Worm (Caenorhabditis elegans): Measurements from ENCODE around the gene srd-63.

The srd-63 gene

DNA sequence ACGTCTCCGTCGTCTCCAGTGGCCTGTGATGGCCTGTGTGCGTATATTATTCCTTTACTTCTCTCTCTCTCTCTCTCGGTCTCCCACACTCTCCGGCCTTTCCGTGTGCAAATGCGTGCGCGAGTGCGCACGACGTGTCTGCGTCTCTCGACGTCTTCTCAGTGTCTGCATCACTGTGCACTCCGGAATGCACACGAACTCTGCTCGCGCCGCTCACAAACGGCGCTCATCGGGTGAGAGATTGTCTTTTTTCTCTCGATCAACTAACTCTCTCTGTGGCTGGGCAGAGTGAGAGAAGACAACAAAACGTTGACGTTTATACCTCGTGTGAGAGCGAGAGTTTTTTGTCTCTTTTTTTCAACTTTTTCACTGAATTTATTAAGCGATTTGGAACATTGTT is 37.7 kb downstream of the srd-63 start (continued):
- peak; percentile 26 for TF ChIP-seq ets-4 (tag; optimal IDR thresholded peaks at IDR 0.05)
- TF ChIP-seq pax-1 (tag; optimal IDR thresholded peaks at IDR 0.05): peak; percentile 1
- no peak for TF ChIP-seq pag-3 (tag; optimal IDR thresholded peaks at IDR 0.05; ENCODE audit: borderline replicate concordance)
- TF ChIP-seq npax-4 (tag; optimal IDR thresholded peaks at IDR 0.05): no peak
- no peak for TF ChIP-seq ahr-1 (tag; optimal IDR thresholded peaks at IDR 0.05)
- peak; percentile 76 for TF ChIP-seq rnt-1 (tag; optimal IDR thresholded peaks at IDR 0.05)
- TF ChIP-seq pha-2 (tag; optimal IDR thresholded peaks at IDR 0.05): peak; percentile 50
- TF ChIP-seq syd-9 (tag; optimal IDR thresholded peaks at IDR 0.05): no peak
- peak; percentile 37 for TF ChIP-seq dve-1 (tag; optimal IDR thresholded peaks at IDR 0.05)
- TF ChIP-seq ama-1 (optimal IDR thresholded peaks at IDR 0.05): peak; percentile 30
- TF ChIP-seq eyg-1 (tag; optimal IDR thresholded peaks at IDR 0.05): peak; percentile 62
- peak; percentile 92 for TF ChIP-seq unc-55 (GFP tag; optimal IDR thresholded peaks at IDR 0.05)
- TF ChIP-seq ceh-6 (GFP tag; optimal IDR thresholded peaks at IDR 0.05): no peak
- TF ChIP-seq ttx-3 (tag; optimal IDR thresholded peaks at IDR 0.05): no peak
- TF ChIP-seq ztf-16 (tag; optimal IDR thresholded peaks at IDR 0.05): peak; percentile 53
- peak; percentile 26 for TF ChIP-seq tbx-7 (tag; optimal IDR thresholded peaks at IDR 0.05)
- peak; percentile 75 for TF ChIP-seq unc-42 (tag; optimal IDR thresholded peaks at IDR 0.05)
- no peak for TF ChIP-seq ceh-24 (tag; optimal IDR thresholded peaks at IDR 0.05)
- no peak for TF ChIP-seq unc-86 (tag; optimal IDR thresholded peaks at IDR 0.05)
- peak; percentile 63 for TF ChIP-seq F13H6.1 (tag; optimal IDR thresholded peaks at IDR 0.05)
- no peak for TF ChIP-seq ceh-48 (tag; optimal IDR thresholded peaks at IDR 0.05)
- TF ChIP-seq hlh-13 (GFP tag; optimal IDR thresholded peaks at IDR 0.05): no peak
- peak; percentile 91 for TF ChIP-seq ceh-31 (tag; optimal IDR thresholded peaks at IDR 0.05)
- no peak for TF ChIP-seq unc-3 (GFP tag; conservative IDR thresholded peaks at IDR 0.05)
- no peak for TF ChIP-seq unc-3 (tag; optimal IDR thresholded peaks at IDR 0.05)
- TF ChIP-seq pha-4 (tag; optimal IDR thresholded peaks at IDR 0.05): no peak

ce11 chrV:16354675-16355074 is 39.0 kb downstream of the srd-63 start:
- TF ChIP-seq ceh-19 (GFP tag; optimal IDR thresholded peaks at IDR 0.05) (no peak), pros-1 (tag; optimal IDR thresholded peaks at IDR 0.05) (no peak), nhr-232 (tag; optimal IDR thresholded peaks at IDR 0.05) (no peak), npax-4 (tag; optimal IDR thresholded peaks at IDR 0.05) (no peak), ceh-6 (GFP tag; optimal IDR thresholded peaks at IDR 0.05) (no peak), pha-2 (tag; optimal IDR thresholded peaks at IDR 0.05) (no peak), tbx-2 (tag; optimal IDR thresholded peaks at IDR 0.05) (no peak), ceh-48 (tag; optimal IDR thresholded peaks at IDR 0.05) (no peak), nfya-1 (tag; optimal IDR thresholded peaks at IDR 0.05) (no peak), ceh-30 (tag; optimal IDR thresholded peaks at IDR 0.05) (no peak), unc-86 (tag; optimal IDR thresholded peaks at IDR 0.05) (no peak), C08G9.2 (tag; optimal IDR thresholded peaks at IDR 0.05) (no peak), sox-4 (tag; optimal IDR thresholded peaks at IDR 0.05) (no peak), hlh-13 (GFP tag; optimal IDR thresholded peaks at IDR 0.05) (no peak), hlh-30 (tag; optimal IDR thresholded peaks at IDR 0.05; ENCODE audit: insufficient read depth) (no peak)

ce11 chrV:16352282-16352681 is 41.3 kb downstream of the srd-63 start:
- TF ChIP-seq hlh-8 (tag; optimal IDR thresholded peaks at IDR 0.05): no peak
- TF ChIP-seq nfya-1 (tag; optimal IDR thresholded peaks at IDR 0.05): peak; percentile 32
- no peak for TF ChIP-seq pqm-1 (tag; optimal IDR thresholded peaks at IDR 0.05)
- no peak for TF ChIP-seq nhr-11 (tag; optimal IDR thresholded peaks at IDR 0.05)
- no peak for TF ChIP-seq ttx-3 (tag; optimal IDR thresholded peaks at IDR 0.05)
- TF ChIP-seq dmd-4 (tag; optimal IDR thresholded peaks at IDR 0.05; ENCODE audit: borderline replicate concordance): no peak
- TF ChIP-seq K02D7.2 (tag; optimal IDR thresholded peaks at IDR 0.05): no peak
- TF ChIP-seq pros-1 (tag; optimal IDR thresholded peaks at IDR 0.05): no peak
- TF ChIP-seq unc-86 (tag; optimal IDR thresholded peaks at IDR 0.05): no peak
- TF ChIP-seq K09A11.1 (tag; optimal IDR thresholded peaks at IDR 0.05; ENCODE audit: insufficient read depth): no peak
- peak; percentile 49 for TF ChIP-seq ceh-18 (tag; optimal IDR thresholded peaks at IDR 0.05)
- TF ChIP-seq ref-2 (tag; optimal IDR thresholded peaks at IDR 0.05): no peak
- TF ChIP-seq fax-1 (tag; optimal IDR thresholded peaks at IDR 0.05): no peak
- TF ChIP-seq unc-3 (GFP tag; conservative IDR thresholded peaks at IDR 0.05): no peak
- no peak for TF ChIP-seq unc-3 (tag; optimal IDR thresholded peaks at IDR 0.05)
